Worm (Caenorhabditis elegans) whole organism, midembryonic: ENCODE results near the gene F18E3.11.

Experiments
- T22C8.4 ChIP-seq: fragments of 200-800 bp; sonication (Bioruptor generic); IDR thresholded peaks from 2 replicates; pipeline ENCODE4 v1.3.6; 2022; ENCODE audit warnings: missing genetic modification characterization, missing compliant biosample characterization
- cog-1 ChIP-seq: sonication (generic microtip); optimal IDR thresholded peaks from 2 replicates; lab custom pipeline; 2016; ENCODE audit warnings: missing genetic modification characterization, missing compliant biosample characterization
- flt-1 ChIP-seq: fragments of 200-800 bp; sonication (Bioruptor generic); IDR thresholded peaks from 2 replicates; pipeline ENCODE4 v1.3.6; 2022; ENCODE audit warnings: missing genetic modification characterization, missing compliant biosample characterization
- klf-2 ChIP-seq: fragments of 200-800 bp; sonication (Bioruptor generic); conservative IDR thresholded peaks from 2 replicates; pipeline ENCODE4 v1.3.6; 2022; ENCODE audit warnings: missing genetic modification reagents, missing genetic modification characterization, missing compliant biosample characterization
- ref-1 ChIP-seq: fragments of 200-800 bp; sonication (Bioruptor generic); conservative IDR thresholded peaks from 2 replicates; pipeline ENCODE4 v1.3.6; 2022; ENCODE audit warnings: missing genetic modification reagents, missing genetic modification characterization, missing compliant biosample characterization
- ztf-23 ChIP-seq: fragments of 200-800 bp; sonication (Bioruptor generic); IDR thresholded peaks from 2 replicates; pipeline ENCODE4 v1.3.6; 2022; ENCODE audit warnings: missing genetic modification reagents, missing genetic modification characterization, missing compliant biosample characterization

DNA sequence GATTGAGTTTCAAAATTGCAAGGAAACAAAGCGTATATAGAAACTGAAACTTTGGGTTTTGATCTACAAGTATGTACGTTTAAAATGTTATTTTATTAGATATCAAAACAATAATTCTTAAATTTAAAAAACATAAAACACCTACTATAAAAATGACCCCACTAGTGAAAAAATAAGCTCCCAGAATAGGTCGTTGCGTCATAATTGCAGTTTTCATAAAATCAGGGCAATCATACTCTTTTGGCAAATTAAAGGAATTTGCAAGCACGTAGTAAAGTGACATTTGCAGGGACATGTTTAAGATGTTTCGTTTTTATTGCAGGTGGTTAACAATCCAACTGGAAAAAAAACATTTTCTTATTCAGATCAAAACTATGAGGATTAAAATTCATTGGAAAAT is 4.8 kb upstream of the F18E3.11 start, which contains the start of gene srt-6:
- TF ChIP-seq klf-2 (GFP tag; lab: Robert Waterston, UW) = no peak
- TF ChIP-seq flt-1 = no peak
- TF ChIP-seq cog-1 (tag; lab: Kevin White, UChicago) = no peak
- TF ChIP-seq ref-1 (GFP tag; lab: Robert Waterston, UW) = no peak
- no peak for TF ChIP-seq ztf-23 (GFP tag; lab: Robert Waterston, UW)
- no peak for TF ChIP-seq T22C8.4 (GFP tag; lab: Robert Waterston, UW)
